Worm (Caenorhabditis elegans) whole organism, early embryonic: ENCODE measurements around the gene hda-4.

Experiments
- B0310.2 ChIP-seq: sonication (generic microtip); optimal IDR thresholded peaks from 2 replicates; lab custom pipeline; 2016; ENCODE audit warnings: mild to moderate bottlenecking, missing genetic modification characterization, missing compliant biosample characterization
- F13C5.2 ChIP-seq: sonication (generic microtip); optimal IDR thresholded peaks from 2 replicates; lab custom pipeline; 2017; ENCODE audit warnings: mild to moderate bottlenecking, missing genetic modification characterization, inconsistent platforms, missing compliant biosample characterization
- aly-1 ChIP-seq: sonication (generic microtip); optimal IDR thresholded peaks from 2 replicates; lab custom pipeline; 2016; ENCODE audit warnings: missing genetic modification characterization, missing compliant biosample characterization
- ama-1 ChIP-seq: fragments of 150-350 bp; optimal IDR thresholded peaks from 2 replicates; lab custom pipeline; 2014
- ceh-13 ChIP-seq: fragments of 200-800 bp; sonication (Bioruptor generic); optimal IDR thresholded peaks from 2 replicates; lab custom pipeline; 2018; ENCODE audit warnings: mild to moderate bottlenecking, missing genetic modification characterization, missing compliant biosample characterization
- ceh-36 ChIP-seq: sonication (generic microtip); optimal IDR thresholded peaks from 2 replicates; lab custom pipeline; 2016; ENCODE audit warnings: missing genetic modification characterization, inconsistent platforms, missing compliant biosample characterization
- ets-7 ChIP-seq: sonication (generic microtip); optimal IDR thresholded peaks from 2 replicates; lab custom pipeline; 2016; ENCODE audit warnings: missing genotype, missing genetic modification characterization, missing compliant biosample characterization
- flt-1 ChIP-seq: fragments of 200-800 bp; sonication (Bioruptor generic); IDR thresholded peaks from 2 replicates; pipeline ENCODE4 v1.3.6; 2022; ENCODE audit warnings: missing genetic modification characterization, missing compliant biosample characterization
- hmbx-1 ChIP-seq: sonication (generic microtip); optimal IDR thresholded peaks from 2 replicates; lab custom pipeline; 2016; ENCODE audit warnings: mild to moderate bottlenecking, missing genetic modification characterization, missing compliant biosample characterization
- hmg-4 ChIP-seq: fragments of 200-800 bp; sonication (Bioruptor generic); optimal IDR thresholded peaks from 2 replicates; lab custom pipeline; 2018; ENCODE audit warnings: mild to moderate bottlenecking, missing genetic modification characterization, missing compliant biosample characterization
- pes-1 ChIP-seq: fragments of 200-800 bp; sonication (Bioruptor generic); IDR thresholded peaks from 2 replicates; pipeline ENCODE4 v1.3.6; 2022; ENCODE audit warnings: missing genetic modification reagents, missing genetic modification characterization, missing compliant biosample characterization
- scrt-1 ChIP-seq: fragments of 200-800 bp; sonication (Bioruptor generic); IDR thresholded peaks from 2 replicates; pipeline ENCODE4 v1.3.6; 2022; ENCODE audit warnings: missing genetic modification characterization, missing compliant biosample characterization
- sea-1 ChIP-seq: fragments of 200-800 bp; sonication (Bioruptor generic); conservative IDR thresholded peaks from 2 replicates; pipeline ENCODE4 v1.3.6; 2022; ENCODE audit warnings: missing genetic modification characterization, missing compliant biosample characterization
- tra-4 ChIP-seq: sonication (generic microtip); optimal IDR thresholded peaks from 2 replicates; lab custom pipeline; 2017; ENCODE audit warnings: missing genetic modification characterization, missing compliant biosample characterization

DNA sequence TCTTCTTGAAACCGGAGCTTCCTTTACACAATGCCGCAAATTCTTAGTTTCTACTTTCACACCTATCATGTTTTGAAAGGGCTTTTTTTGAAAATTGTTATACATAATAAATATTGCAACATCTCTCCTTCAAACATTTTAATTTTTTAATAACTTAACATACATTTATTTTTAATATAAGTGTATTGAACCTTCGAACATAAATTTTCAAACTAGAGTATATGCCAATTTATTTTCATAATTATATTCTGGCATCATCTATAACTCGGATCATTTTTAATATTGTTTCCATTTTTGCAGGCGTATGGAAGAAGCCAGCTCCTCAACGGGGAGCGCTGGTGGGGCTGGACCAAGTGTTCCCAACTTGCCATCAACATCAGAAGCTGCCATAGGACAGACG lies at the start of gene hda-4:
- TF ChIP-seq ama-1 (lab: Kevin White, UChicago) (no peak), hmbx-1 (tag; lab: Kevin White, UChicago) (no peak), ceh-36 (no peak), F13C5.2 (tag; lab: Kevin White, UChicago) (no peak), tra-4 (no peak), hmg-4 (no peak), B0310.2 (tag; lab: Kevin White, UChicago) (no peak), sea-1 (GFP tag; lab: Robert Waterston, UW) (no peak), ets-7 (tag; lab: Kevin White, UChicago) (no peak), flt-1 (GFP tag; lab: Robert Waterston, UW) (no peak), ceh-13 (GFP tag; lab: Kevin White, UChicago) (no peak), scrt-1 (no peak), pes-1 (GFP tag; lab: Robert Waterston, UW) (no peak), aly-1 (tag; lab: Kevin White, UChicago) (no peak)
